Worm (Caenorhabditis elegans) whole organism, young adult: ENCODE results near the gene grl-9.

Source experiments
- T07F8.4 ChIP-seq: sonication (generic microtip); optimal IDR thresholded peaks from 2 replicates; lab custom pipeline; 2016; ENCODE audit warnings: mild to moderate bottlenecking, missing genetic modification characterization, moderate library complexity, missing compliant biosample characterization
- T26A5.8 ChIP-seq: sonication (generic microtip); optimal IDR thresholded peaks from 2 replicates; lab custom pipeline; 2016; ENCODE audit warnings: missing genetic modification characterization, missing compliant biosample characterization
- Y53F4B.3 ChIP-seq: fragments of 200-800 bp; sonication (Bioruptor generic); IDR thresholded peaks from 2 replicates; pipeline ENCODE4 v1.3.6; 2022; ENCODE audit warnings: missing genetic modification reagents, missing genetic modification characterization, missing compliant biosample characterization
- Y95B8A.8 ChIP-seq: fragments of 200-800 bp; sonication (Bioruptor generic); IDR thresholded peaks from 2 replicates; pipeline ENCODE4 v1.3.6; 2022; ENCODE audit warnings: missing genetic modification reagents, missing genetic modification characterization, missing compliant biosample characterization
- akir-1 ChIP-seq: fragments of 200-800 bp; sonication (Bioruptor generic); optimal IDR thresholded peaks from 2 replicates; lab custom pipeline; 2018; ENCODE audit warnings: mild to moderate bottlenecking, missing genetic modification characterization, moderate library complexity, missing compliant biosample characterization
- ama-1 ChIP-seq, 3 experiments: fragments of 150-350 bp in 1 of 3; sonication (generic microtip) in 2 of 3; optimal IDR thresholded peaks; 2 replicates each; lab custom pipeline; 2014 to 2018; ENCODE audit warnings: missing biosample characterization in 2 of 3, missing genetic modification characterization in 2 of 3, missing genetic modification reagents in 2 of 3
- aptf-2 ChIP-seq: fragments of 200-800 bp; sonication (Bioruptor generic); conservative IDR thresholded peaks from 2 replicates; pipeline ENCODE4 v1.3.6; 2022; ENCODE audit warnings: missing genetic modification reagents, missing genetic modification characterization, missing compliant biosample characterization
- atf-7 ChIP-seq: sonication (generic microtip); optimal IDR thresholded peaks from 2 replicates; lab custom pipeline; 2017; ENCODE audit warnings: mild to moderate bottlenecking, missing genetic modification characterization, missing compliant biosample characterization
- attf-3 ChIP-seq: fragments of 200-800 bp; sonication (Bioruptor generic); conservative IDR thresholded peaks from 2 replicates; pipeline ENCODE4 v1.3.6; 2022; ENCODE audit warnings: missing genetic modification reagents, missing genetic modification characterization, missing compliant biosample characterization
- bed-2 ChIP-seq: fragments of 200-800 bp; sonication (Bioruptor generic); IDR thresholded peaks from 2 replicates; pipeline ENCODE4 v1.3.6; 2022; ENCODE audit warnings: missing genetic modification reagents, missing genetic modification characterization, missing compliant biosample characterization
- ccch-3 ChIP-seq: fragments of 200-800 bp; sonication (Bioruptor generic); optimal IDR thresholded peaks from 2 replicates; lab custom pipeline; 2018; ENCODE audit warnings: mild to moderate bottlenecking, missing genetic modification characterization, missing compliant biosample characterization
- cebp-2 ChIP-seq: fragments of 200-800 bp; sonication (Bioruptor generic); IDR thresholded peaks from 2 replicates; pipeline ENCODE4 v1.3.6; 2022; ENCODE audit warnings: missing genetic modification characterization, missing compliant biosample characterization
- ceh-40 ChIP-seq: fragments of 200-800 bp; sonication (Bioruptor generic); IDR thresholded peaks from 2 replicates; pipeline ENCODE4 v1.3.6; 2022; ENCODE audit warnings: missing genetic modification characterization, missing compliant biosample characterization
- ceh-58 ChIP-seq: fragments of 200-800 bp; sonication (Bioruptor generic); IDR thresholded peaks from 2 replicates; pipeline ENCODE4 v1.3.6; 2022; ENCODE audit warnings: missing genetic modification characterization, missing compliant biosample characterization
- ceh-79 ChIP-seq: sonication (generic microtip); optimal IDR thresholded peaks from 2 replicates; lab custom pipeline; 2017; ENCODE audit warnings: mild to moderate bottlenecking, missing genetic modification characterization, missing compliant biosample characterization
- dpff-1 ChIP-seq: sonication (generic microtip); optimal IDR thresholded peaks from 2 replicates; lab custom pipeline; 2017; ENCODE audit warnings: mild to moderate bottlenecking, missing genetic modification characterization, missing compliant biosample characterization
- efl-1 ChIP-seq: fragments of 150-350 bp; optimal IDR thresholded peaks from 2 replicates; lab custom pipeline; 2014; ENCODE audit warnings: missing biosample characterization, missing genetic modification reagents, missing genetic modification characterization
- egrh-3 ChIP-seq: fragments of 200-800 bp; sonication (Bioruptor generic); IDR thresholded peaks from 2 replicates; pipeline ENCODE4 v1.3.6; 2022; ENCODE audit warnings: missing genetic modification reagents, missing genetic modification characterization, missing compliant biosample characterization
- gei-17 ChIP-seq: fragments of 200-800 bp; sonication (Bioruptor generic); optimal IDR thresholded peaks from 2 replicates; lab custom pipeline; 2018; ENCODE audit warnings: mild to moderate bottlenecking, missing genetic modification characterization, missing compliant biosample characterization
- him-1 ChIP-seq: sonication (generic microtip); optimal IDR thresholded peaks from 2 replicates; lab custom pipeline; 2016; ENCODE audit warnings: missing genotype, missing genetic modification reagents, missing genetic modification characterization, missing compliant biosample characterization
- hrde-1 ChIP-seq: sonication (generic microtip); optimal IDR thresholded peaks from 2 replicates; lab custom pipeline; 2016; ENCODE audit warnings: missing genetic modification characterization, mild to moderate bottlenecking, missing compliant biosample characterization, moderate library complexity, missing genotype, missing genetic modification reagents, borderline replicate concordance
- lag-1 ChIP-seq: fragments of 200-800 bp; sonication (Bioruptor generic); IDR thresholded peaks from 2 replicates; pipeline ENCODE4 v1.3.6; 2022; ENCODE audit warnings: missing genetic modification reagents, missing genetic modification characterization, missing compliant biosample characterization
- let-526 ChIP-seq: fragments of 200-800 bp; sonication (Bioruptor generic); IDR thresholded peaks from 2 replicates; pipeline ENCODE4 v1.3.6; 2022; ENCODE audit warnings: missing genetic modification reagents, missing genetic modification characterization, missing compliant biosample characterization
- lsl-1 ChIP-seq: fragments of 200-800 bp; sonication (Bioruptor generic); optimal IDR thresholded peaks from 2 replicates; lab custom pipeline; 2018; ENCODE audit warnings: mild to moderate bottlenecking, missing genetic modification characterization, moderate library complexity, missing compliant biosample characterization
- madf-10 ChIP-seq: sonication (generic microtip); optimal IDR thresholded peaks from 2 replicates; lab custom pipeline; 2016; ENCODE audit warnings: mild to moderate bottlenecking, missing genetic modification characterization, missing compliant biosample characterization
- nfya-2 ChIP-seq: fragments of 200-800 bp; sonication (Bioruptor generic); IDR thresholded peaks from 2 replicates; pipeline ENCODE4 v1.3.6; 2022; ENCODE audit warnings: missing genetic modification reagents, missing genetic modification characterization, missing compliant biosample characterization
- nhr-120 ChIP-seq: fragments of 200-800 bp; sonication (Bioruptor generic); IDR thresholded peaks from 2 replicates; pipeline ENCODE4 v1.3.6; 2022; ENCODE audit warnings: missing genetic modification characterization, missing compliant biosample characterization
- nhr-80 ChIP-seq: sonication (generic microtip); optimal IDR thresholded peaks from 2 replicates; lab custom pipeline; 2016; ENCODE audit warnings: missing genetic modification characterization, missing compliant biosample characterization
- pha-4 ChIP-seq: fragments of 150-350 bp; sonication (generic microtip); optimal IDR thresholded peaks from 2 replicates; lab custom pipeline; 2014; ENCODE audit warnings: missing biosample characterization, missing genetic modification reagents, missing genetic modification characterization
- rec-8 ChIP-seq, 2 experiments: sonication (generic microtip); optimal IDR thresholded peaks; 2 replicates each; lab custom pipeline; 2016; ENCODE audit warnings: mild to moderate bottlenecking in 2 of 2, missing genetic modification characterization in 2 of 2, missing genetic modification reagents in 2 of 2, missing genotype in 2 of 2, missing biosample characterization in 1 of 2, missing compliant biosample characterization in 1 of 2, moderate library complexity in 1 of 2
- rpc-1 ChIP-seq, 2 experiments: fragments of 150-350 bp in 1 of 2; sonication (generic microtip) in 1 of 2; optimal IDR thresholded peaks; 2 replicates each; lab custom pipeline; 2014 to 2018; ENCODE audit warnings: missing biosample characterization in 1 of 2, missing genetic modification characterization in 1 of 2, missing genetic modification reagents in 1 of 2, missing genotype in 1 of 2
- sdz-38 ChIP-seq: sonication (generic microtip); optimal IDR thresholded peaks from 2 replicates; lab custom pipeline; 2016; ENCODE audit warnings: missing genotype, missing genetic modification characterization, missing compliant biosample characterization
- snpc-4 ChIP-seq, 5 experiments: fragments of 150-350 bp in 1 of 5; sonication (generic microtip) in 4 of 5; optimal IDR thresholded peaks; 2 replicates each; lab custom pipeline; 2014 to 2018; ENCODE audit warnings: missing genetic modification characterization in 5 of 5, missing biosample characterization in 3 of 5, antibody characterized with exemption in 2 of 5, mild to moderate bottlenecking in 2 of 5, missing compliant biosample characterization in 2 of 5, missing genotype in 2 of 5, moderate library complexity in 2 of 5, missing genetic modification reagents in 1 of 5
- tbx-9 ChIP-seq: sonication (generic microtip); optimal IDR thresholded peaks from 2 replicates; lab custom pipeline; 2016; ENCODE audit warnings: borderline replicate concordance, missing genetic modification characterization, inconsistent platforms, missing compliant biosample characterization
- tlf-1 ChIP-seq: fragments of 200-800 bp; sonication (Bioruptor generic); optimal IDR thresholded peaks from 2 replicates; lab custom pipeline; 2018; ENCODE audit warnings: mild to moderate bottlenecking, missing genetic modification characterization, missing compliant biosample characterization
- unc-130 ChIP-seq: sonication (generic microtip); optimal IDR thresholded peaks from 2 replicates; lab custom pipeline; 2016; ENCODE audit warnings: missing genetic modification reagents, missing genetic modification characterization, missing compliant biosample characterization

Gene grl-9

ce11 chrV:6688392-6688791 is 43.1 kb downstream of the grl-9 start, which contains the start of gene K11G9.5:
Gene K11G9.5, minus strand, starts transcription at chrV:6688492.
- TF ChIP-seq cebp-2 (GFP tag; lab: Robert Waterston, UW) (no peak), tlf-1 (GFP tag; lab: Kevin White, UChicago) (no peak)

- TF ChIP-seq egrh-3 (GFP tag; lab: Robert Waterston, UW) (no peak), rpc-1 (optimal IDR thresholded peaks at IDR 0.05; lab: Kevin White, UChicago) (no peak), rpc-1 (tag; optimal IDR thresholded peaks at IDR 0.05; lab: Kevin White, UChicago) (no peak), tbx-9 (no peak), lag-1 (GFP tag; lab: Robert Waterston, UW) (no peak), unc-130 (GFP tag; lab: Kevin White, UChicago) (no peak), madf-10 (tag; lab: Kevin White, UChicago) (no peak), nhr-80 (no peak)
- TF ChIP-seq, all 124 proteins: peak for 0
Measured at ce11 chrV:6685963-6686362, 45.5 kb downstream of the grl-9 start.

DNA sequence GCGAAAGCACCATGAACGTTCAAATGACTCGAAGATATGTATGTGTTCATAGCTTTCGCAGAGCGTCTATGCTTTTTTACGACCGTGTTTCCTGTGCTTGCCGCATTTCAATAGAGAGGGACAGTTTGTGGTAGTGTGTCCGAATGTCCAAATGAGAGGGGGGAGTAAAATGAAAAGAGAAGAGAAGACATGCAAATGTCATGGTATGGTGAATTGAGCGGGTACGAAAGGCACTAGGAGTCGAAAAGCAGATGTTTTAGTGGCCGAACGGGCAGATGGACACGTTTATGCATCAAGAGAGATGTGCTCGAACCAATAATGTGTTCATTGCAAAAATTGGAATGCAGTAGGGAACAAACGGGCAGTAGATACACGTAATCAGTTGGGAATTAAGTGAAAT is 46.0 kb downstream of the grl-9 start:
- TF ChIP-seq nhr-120 (GFP tag; lab: Robert Waterston, UW) (no peak), let-526 (GFP tag; lab: Robert Waterston, UW) (0 out of 2 replicates have a peak, but pooled peaks have one; percentile 37)

DNA sequence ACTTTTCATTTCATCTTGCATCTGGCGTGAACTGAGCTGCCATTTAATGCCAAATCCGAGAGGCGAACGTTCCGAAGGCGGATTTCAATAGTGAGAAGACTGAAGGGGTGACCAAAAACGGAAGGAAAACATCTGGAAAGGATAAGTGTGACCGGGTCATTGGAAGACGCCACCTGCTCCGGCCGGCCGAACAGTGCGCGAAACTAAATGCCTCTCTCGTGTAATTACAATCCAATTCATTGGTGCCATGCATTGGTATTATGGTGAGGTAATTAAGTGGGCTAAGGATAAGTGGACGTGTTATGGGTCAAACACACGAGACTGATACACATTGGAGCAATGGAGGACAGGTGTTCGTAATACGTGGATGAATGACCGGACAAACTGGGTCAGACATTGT is 47.0 kb downstream of the grl-9 start:
- no peak for TF ChIP-seq ceh-79 (tag; lab: Kevin White, UChicago)
- no peak for TF ChIP-seq T26A5.8 (tag; lab: Kevin White, UChicago)
- TF ChIP-seq sdz-38 (tag; lab: Kevin White, UChicago) = no peak
- no peak for TF ChIP-seq snpc-4 (GFP tag; optimal IDR thresholded peaks at IDR 0.05; lab: Kevin White, UChicago)
- no peak for TF ChIP-seq snpc-4 (tag; optimal IDR thresholded peaks at IDR 0.05; lab: Kevin White, UChicago)
- no peak for TF ChIP-seq ama-1 (optimal IDR thresholded peaks at IDR 0.05; lab: Kevin White, UChicago)
- no peak for TF ChIP-seq ama-1 (GFP tag; optimal IDR thresholded peaks at IDR 0.05; lab: Kevin White, UChicago)
- no peak for TF ChIP-seq him-1
- no peak for TF ChIP-seq Y53F4B.3 (GFP tag; lab: Robert Waterston, UW)
- TF ChIP-seq ceh-58 (GFP tag; lab: Robert Waterston, UW) = no peak
- no peak for TF ChIP-seq efl-1
- TF ChIP-seq gei-17 (GFP tag; lab: Kevin White, UChicago) = no peak

DNA sequence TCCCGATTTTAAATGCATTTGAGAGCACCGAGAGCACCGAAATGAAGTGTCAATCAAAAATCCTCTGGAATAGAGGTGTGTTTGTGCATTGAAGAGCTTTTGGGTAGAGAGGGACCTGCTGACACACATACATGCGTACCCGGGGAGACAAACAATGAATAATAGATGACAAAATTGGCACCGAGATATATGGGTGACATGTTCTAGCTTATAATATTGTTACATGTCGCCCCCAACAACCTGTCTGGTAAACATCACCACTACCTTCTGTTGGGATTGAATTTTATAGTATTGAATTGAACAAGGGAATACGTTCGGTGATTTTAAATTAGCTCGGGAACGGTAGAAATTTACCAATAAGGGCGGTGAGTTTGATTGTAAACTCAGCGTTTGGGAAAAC is 47.8 kb downstream of the grl-9 start:
- TF ChIP-seq bed-2 = no peak
- no peak for TF ChIP-seq aptf-2
- TF ChIP-seq pha-4 = no peak
- no peak for TF ChIP-seq madf-10 (tag; lab: Kevin White, UChicago)
- no peak for TF ChIP-seq tlf-1 (GFP tag; lab: Kevin White, UChicago)
- TF ChIP-seq ceh-58 (GFP tag; lab: Robert Waterston, UW) = no peak
- TF ChIP-seq dpff-1 (tag; lab: Kevin White, UChicago) = no peak
- TF ChIP-seq T07F8.4 (tag; lab: Kevin White, UChicago) = no peak
- no peak for TF ChIP-seq lsl-1 (GFP tag; lab: Kevin White, UChicago)
- TF ChIP-seq akir-1 = no peak
- no peak for TF ChIP-seq atf-7
- no peak for TF ChIP-seq rec-8 (tag; optimal IDR thresholded peaks at IDR 0.05; lab: Kevin White, UChicago)
- no peak for TF ChIP-seq attf-3 (GFP tag; lab: Robert Waterston, UW)
- no peak for TF ChIP-seq Y95B8A.8
- no peak for TF ChIP-seq efl-1
- TF ChIP-seq nfya-2 (GFP tag; lab: Robert Waterston, UW) = no peak
- no peak for TF ChIP-seq ceh-40 (GFP tag; lab: Robert Waterston, UW)
- TF ChIP-seq ccch-3 = no peak
- TF ChIP-seq hrde-1 (tag; lab: Kevin White, UChicago) = no peak
